Worm (Caenorhabditis elegans) whole organism, late embryonic: ENCODE results near the gene Y116A8C.40.

Source experiments
- ama-1 ChIP-seq: fragments of 150-350 bp; optimal IDR thresholded peaks from 2 replicates; lab custom pipeline; 2014
- dmd-4 ChIP-seq: sonication (generic microtip); optimal IDR thresholded peaks from 2 replicates; lab custom pipeline; 2016; ENCODE audit warnings: borderline replicate concordance, missing genetic modification characterization, missing compliant biosample characterization
- dve-1 ChIP-seq: sonication (generic microtip); optimal IDR thresholded peaks from 2 replicates; lab custom pipeline; 2017; ENCODE audit warnings: antibody characterized with exemption, mild to moderate bottlenecking, missing genetic modification characterization, missing compliant biosample characterization
- ets-4 ChIP-seq: sonication (generic microtip); optimal IDR thresholded peaks from 2 replicates; lab custom pipeline; 2016; ENCODE audit warnings: missing genetic modification characterization, missing compliant biosample characterization
- gmeb-2 ChIP-seq: sonication (generic microtip); optimal IDR thresholded peaks from 2 replicates; lab custom pipeline; 2016; ENCODE audit warnings: missing genetic modification characterization, inconsistent platforms, missing compliant biosample characterization
- hlh-15 ChIP-seq: sonication (generic microtip); optimal IDR thresholded peaks from 2 replicates; lab custom pipeline; 2016; ENCODE audit warnings: missing genetic modification characterization, missing compliant biosample characterization
- hlh-8 ChIP-seq: sonication (generic microtip); optimal IDR thresholded peaks from 2 replicates; lab custom pipeline; 2016; ENCODE audit warnings: missing genotype, missing genetic modification characterization, missing compliant biosample characterization
- mec-3 ChIP-seq: sonication (generic microtip); optimal IDR thresholded peaks from 2 replicates; lab custom pipeline; 2016; ENCODE audit warnings: borderline replicate concordance, missing genetic modification characterization, missing compliant biosample characterization
- nhr-11 ChIP-seq: fragments of 150-350 bp; optimal IDR thresholded peaks from 2 replicates; lab custom pipeline; 2014; ENCODE audit warnings: missing biosample characterization, missing genetic modification characterization
- pha-4 ChIP-seq: fragments of 150-350 bp; optimal IDR thresholded peaks from 2 replicates; lab custom pipeline; 2018; ENCODE audit warnings: missing biosample characterization, missing genetic modification reagents, missing genetic modification characterization
- pqm-1 ChIP-seq: sonication (generic microtip); optimal IDR thresholded peaks from 2 replicates; lab custom pipeline; 2016; ENCODE audit warnings: missing genetic modification characterization, missing compliant biosample characterization
- sox-2 ChIP-seq: fragments of 200-800 bp; sonication (Bioruptor generic); IDR thresholded peaks from 2 replicates; pipeline ENCODE4 v1.3.6; 2022; ENCODE audit warnings: missing genetic modification reagents, missing genetic modification characterization, missing compliant biosample characterization
- sox-4 ChIP-seq: sonication (generic microtip); optimal IDR thresholded peaks from 2 replicates; lab custom pipeline; 2017; ENCODE audit warnings: mild to moderate bottlenecking, missing genetic modification characterization, inconsistent platforms, missing compliant biosample characterization
- unc-3 ChIP-seq, 2 experiments: fragments of 200-800 bp in 1 of 2; sonication (Bioruptor generic) in 1 of 2; sonication (generic microtip) in 1 of 2; conservative IDR thresholded peaks in 1 of 2; optimal IDR thresholded peaks in 1 of 2; 2 replicates each; pipeline versions ENCODE4 v1.3.6 to Lab custom; 2016 to 2022; ENCODE audit warnings: missing compliant biosample characterization in 2 of 2, missing genetic modification characterization in 2 of 2, missing genetic modification reagents in 1 of 2

DNA sequence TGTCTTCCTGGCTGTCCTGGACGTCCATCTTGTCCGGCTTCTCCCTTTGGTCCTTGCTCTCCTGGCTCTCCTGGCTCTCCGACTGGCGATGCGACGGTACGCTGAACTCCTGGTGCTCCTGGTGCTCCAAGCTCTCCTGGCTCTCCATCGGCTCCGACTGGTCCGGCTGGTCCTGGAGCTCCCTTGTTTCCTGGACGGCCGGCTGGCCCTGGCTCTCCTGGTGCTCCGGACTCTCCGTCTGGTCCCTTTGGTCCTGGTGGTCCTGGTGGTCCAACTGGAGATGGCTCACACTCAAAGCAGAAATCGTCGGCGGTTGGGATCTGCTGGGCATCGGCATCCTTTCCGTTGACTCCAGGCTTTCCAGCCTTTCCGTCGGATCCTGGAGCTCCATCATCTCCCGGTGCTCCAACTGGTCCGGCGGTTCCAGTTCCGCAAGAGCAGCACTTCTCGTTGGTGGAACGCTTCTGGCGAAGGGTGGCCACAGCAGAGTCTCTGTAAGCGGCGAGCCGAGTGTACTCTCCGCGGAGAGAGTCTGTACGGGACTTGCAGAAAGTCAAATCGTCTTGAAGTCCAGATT is 32.3 kb upstream of the Y116A8C.40 start:
- no peak for TF ChIP-seq nhr-11
- no peak for TF ChIP-seq unc-3 (GFP tag; conservative IDR thresholded peaks at IDR 0.05; lab: Robert Waterston, UW)
- no peak for TF ChIP-seq unc-3 (tag; optimal IDR thresholded peaks at IDR 0.05; lab: Kevin White, UChicago)
- TF ChIP-seq dve-1 (tag; lab: Kevin White, UChicago) = no peak
- no peak for TF ChIP-seq sox-2
- no peak for TF ChIP-seq dmd-4
- no peak for TF ChIP-seq sox-4
- no peak for TF ChIP-seq gmeb-2 (tag; lab: Kevin White, UChicago)
- no peak for TF ChIP-seq pqm-1
- TF ChIP-seq ets-4 (tag; lab: Kevin White, UChicago) = no peak
- TF ChIP-seq hlh-8 (tag; lab: Kevin White, UChicago) = no peak
- TF ChIP-seq hlh-15 (tag; lab: Kevin White, UChicago) = no peak
- TF ChIP-seq ama-1 (lab: Kevin White, UChicago) = no peak
- no peak for TF ChIP-seq mec-3 (tag; lab: Kevin White, UChicago)
- no peak for TF ChIP-seq pha-4
